Fruit fly (Drosophila melanogaster) whole organism, embryonic: ENCODE results near the gene CG11828.

Experiments
- CG10431 ChIP-seq: fragments of 200-800 bp; sonication (Bioruptor generic); optimal IDR thresholded peaks from 3 replicates; lab custom pipeline; 2018; ENCODE audit warnings: missing biosample characterization, mild to moderate bottlenecking, missing genetic modification characterization
- CG10654 ChIP-seq: fragments of 200-800 bp; sonication (Bioruptor generic); optimal IDR thresholded peaks from 2 replicates; lab custom pipeline; 2016; ENCODE audit warnings: missing biosample characterization, missing genetic modification characterization
- CG10959 ChIP-seq: fragments of 200-800 bp; sonication (Bioruptor generic); IDR thresholded peaks from 2 replicates; pipeline ENCODE4 v1.3.6; 2022; ENCODE audit warnings: missing biosample characterization, missing genetic modification characterization
- CG15601 ChIP-seq: fragments of 200-800 bp; sonication (Bioruptor generic); optimal IDR thresholded peaks from 3 replicates; lab custom pipeline; 2019; ENCODE audit warnings: missing biosample characterization, mild to moderate bottlenecking, missing genetic modification characterization, moderate library complexity
- CG17328 ChIP-seq: fragments of 200-800 bp; sonication (Bioruptor generic); IDR thresholded peaks from 2 replicates; pipeline ENCODE4 v1.3.6; 2022; ENCODE audit warnings: missing biosample characterization, missing genetic modification characterization
- CG17361 ChIP-seq: fragments of 200-800 bp; sonication (Bioruptor generic); IDR thresholded peaks from 3 replicates; pipeline ENCODE4 v1.3.6; 2022; ENCODE audit warnings: missing biosample characterization, missing genetic modification characterization
- CG2116 ChIP-seq: fragments of 200-800 bp; sonication (Bioruptor generic); optimal IDR thresholded peaks from 3 replicates; lab custom pipeline; 2018; ENCODE audit warnings: missing biosample characterization, mild to moderate bottlenecking, missing genetic modification characterization
- CG2875 ChIP-seq: fragments of 200-800 bp; sonication (Bioruptor generic); optimal IDR thresholded peaks from 2 replicates; lab custom pipeline; 2017; ENCODE audit warnings: missing biosample characterization, mild to moderate bottlenecking, missing genetic modification characterization, missing genetic modification reagents
- CG30020 ChIP-seq: fragments of 200-800 bp; optimal IDR thresholded peaks from 2 replicates; lab custom pipeline; 2019; ENCODE audit warnings: missing biosample characterization, mild to moderate bottlenecking, missing genetic modification characterization, moderate library complexity
- CG3726 ChIP-seq: fragments of 200-800 bp; sonication (Bioruptor generic); IDR thresholded peaks from 3 replicates; pipeline ENCODE4, ENCODE4 v1.3.6; 2022; ENCODE audit warnings: missing biosample characterization, missing genetic modification characterization
- CG3995 ChIP-seq: fragments of 200-800 bp; sonication (Bioruptor generic); optimal IDR thresholded peaks from 3 replicates; lab custom pipeline; 2016; ENCODE audit warnings: missing biosample characterization, missing genetic modification characterization
- CG4282 ChIP-seq: fragments of 200-800 bp; sonication (Bioruptor generic); optimal IDR thresholded peaks from 2 replicates; lab custom pipeline; 2016; ENCODE audit warnings: missing biosample characterization, missing genetic modification characterization
- CG4617 ChIP-seq: fragments of 200-800 bp; sonication (Bioruptor generic); optimal IDR thresholded peaks from 3 replicates; lab custom pipeline; 2016; ENCODE audit warnings: missing biosample characterization, missing genetic modification characterization, borderline replicate concordance
- CG4854 ChIP-seq: fragments of 200-800 bp; sonication (Bioruptor generic); optimal IDR thresholded peaks from 2 replicates; lab custom pipeline; 2016; ENCODE audit warnings: missing biosample characterization, missing genetic modification characterization, inconsistent platforms
- CG7786 ChIP-seq: fragments of 200-800 bp; sonication (Bioruptor generic); optimal IDR thresholded peaks from 2 replicates; lab custom pipeline; 2016; ENCODE audit warnings: missing biosample characterization, missing genetic modification characterization
- CG7928 ChIP-seq: fragments of 200-800 bp; sonication (Bioruptor generic); optimal IDR thresholded peaks from 2 replicates; lab custom pipeline; 2017; ENCODE audit warnings: missing biosample characterization, mild to moderate bottlenecking, missing genetic modification characterization
- CrebB ChIP-seq: fragments of 200-800 bp; sonication (Bioruptor generic); optimal IDR thresholded peaks from 3 replicates; lab custom pipeline; 2018; ENCODE audit warnings: missing biosample characterization, mild to moderate bottlenecking, missing genetic modification characterization
- Deaf1 ChIP-seq: fragments of 200-800 bp; optimal IDR thresholded peaks from 3 replicates; lab custom pipeline; 2019; ENCODE audit warnings: missing biosample characterization, mild to moderate bottlenecking, missing genetic modification characterization, moderate library complexity
- Eip74EF ChIP-seq, 2 experiments: fragments of 200-800 bp in 1 of 2; fragments of >200 bp in 1 of 2; sonication (Bioruptor generic) in 1 of 2; optimal IDR thresholded peaks; 2 replicates each; lab custom pipeline; 2017 to 2019; ENCODE audit warnings: missing biosample characterization in 2 of 2, missing genetic modification characterization in 2 of 2, mild to moderate bottlenecking in 1 of 2, moderate library complexity in 1 of 2
- Gsc ChIP-seq: fragments of 200-800 bp; sonication (Bioruptor generic); IDR thresholded peaks from 2 replicates; pipeline ENCODE4 v1.3.6; 2022; ENCODE audit warnings: missing biosample characterization, missing genetic modification characterization
- H2.0 ChIP-seq: fragments of 200-800 bp; sonication (Bioruptor generic); IDR thresholded peaks from 2 replicates; pipeline ENCODE4 v1.3.6; 2022; ENCODE audit warnings: missing biosample characterization, missing genetic modification characterization
- HmgD ChIP-seq: fragments of 200-800 bp; sonication (Bioruptor generic); optimal IDR thresholded peaks from 3 replicates; lab custom pipeline; 2016; ENCODE audit warnings: missing biosample characterization, missing genetic modification characterization
- Hmr ChIP-seq: fragments of 200-800 bp; sonication (Bioruptor generic); optimal IDR thresholded peaks from 3 replicates; lab custom pipeline; 2017; ENCODE audit warnings: mild to moderate bottlenecking, missing biosample characterization, missing genetic modification reagents, missing genetic modification characterization
- Hsf ChIP-seq: fragments of 200-800 bp; sonication (Bioruptor generic); optimal IDR thresholded peaks from 3 replicates; lab custom pipeline; 2016; ENCODE audit warnings: missing biosample characterization, missing genetic modification characterization
- Lim3 ChIP-seq: fragments of 200-800 bp; sonication (Bioruptor generic); IDR thresholded peaks from 2 replicates; pipeline ENCODE4 v1.3.6; 2022; ENCODE audit warnings: missing biosample characterization, missing genetic modification characterization
- Ptx1 ChIP-seq: fragments of 200-800 bp; sonication (Bioruptor generic); IDR thresholded peaks from 2 replicates; pipeline ENCODE4 v1.3.6; 2022; ENCODE audit warnings: missing biosample characterization, missing genetic modification characterization
- Sry-δ ChIP-seq: fragments of 200-800 bp; sonication (Bioruptor generic); optimal IDR thresholded peaks from 2 replicates; lab custom pipeline; 2016; ENCODE audit warnings: missing biosample characterization, missing genetic modification characterization
- YL-1 ChIP-seq: fragments of 200-800 bp; sonication (Bioruptor generic); optimal IDR thresholded peaks from 3 replicates; lab custom pipeline; 2017; ENCODE audit warnings: missing biosample characterization, mild to moderate bottlenecking, missing genetic modification characterization
- az2 ChIP-seq: fragments of 200-800 bp; sonication (Bioruptor generic); optimal IDR thresholded peaks from 3 replicates; lab custom pipeline; 2016; ENCODE audit warnings: missing biosample characterization, missing genetic modification characterization
- br ChIP-seq: fragments of >200 bp; optimal IDR thresholded peaks from 2 replicates; lab custom pipeline; 2017
- cato ChIP-seq: fragments of 200-800 bp; sonication (Bioruptor generic); optimal IDR thresholded peaks from 2 replicates; lab custom pipeline; 2016; ENCODE audit warnings: missing biosample characterization, missing genetic modification characterization, borderline replicate concordance
- chif ChIP-seq, 2 experiments: fragments of 200-800 bp; sonication (Bioruptor generic); optimal IDR thresholded peaks; 3 replicates each; lab custom pipeline; 2016; ENCODE audit warnings: missing biosample characterization in 2 of 2, missing genetic modification characterization in 2 of 2
- dati ChIP-seq: fragments of 200-800 bp; sonication (Bioruptor generic); IDR thresholded peaks from 2 replicates; pipeline ENCODE4 v1.3.6; 2022; ENCODE audit warnings: missing biosample characterization, missing genetic modification characterization
- en ChIP-seq: fragments of 200-800 bp; sonication (Bioruptor generic); optimal IDR thresholded peaks from 2 replicates; lab custom pipeline; 2016; ENCODE audit warnings: missing biosample characterization, missing genetic modification characterization
- fd102C ChIP-seq: fragments of 200-800 bp; sonication (Bioruptor generic); optimal IDR thresholded peaks from 2 replicates; lab custom pipeline; 2018; ENCODE audit warnings: missing biosample characterization, mild to moderate bottlenecking, missing genetic modification characterization, moderate library complexity
- gcm2 ChIP-seq: fragments of 200-800 bp; sonication (Bioruptor generic); optimal IDR thresholded peaks from 2 replicates; lab custom pipeline; 2016; ENCODE audit warnings: missing biosample characterization, missing genetic modification characterization
- gfzf ChIP-seq: fragments of 200-800 bp; sonication (Bioruptor generic); optimal IDR thresholded peaks from 2 replicates; lab custom pipeline; 2016; ENCODE audit warnings: missing biosample characterization, mild to moderate bottlenecking, missing genetic modification characterization, moderate library complexity
- ind ChIP-seq: fragments of 200-800 bp; sonication (Bioruptor generic); optimal IDR thresholded peaks from 3 replicates; lab custom pipeline; 2016; ENCODE audit warnings: missing biosample characterization, missing genetic modification characterization
- jumu ChIP-seq: fragments of 200-800 bp; sonication (Bioruptor generic); optimal IDR thresholded peaks from 3 replicates; lab custom pipeline; 2016; ENCODE audit warnings: missing biosample characterization, missing genetic modification characterization
- ken ChIP-seq: fragments of 200-800 bp; sonication (Bioruptor generic); IDR thresholded peaks from 3 replicates; pipeline ENCODE4 v1.3.6; 2022; ENCODE audit warnings: missing biosample characterization, missing genetic modification characterization
- lab ChIP-seq: fragments of 200-800 bp; sonication (Bioruptor generic); optimal IDR thresholded peaks from 3 replicates; lab custom pipeline; 2017; ENCODE audit warnings: missing biosample characterization, missing genetic modification characterization, mild to moderate bottlenecking, moderate library complexity, missing genetic modification reagents
- lbe ChIP-seq: fragments of 200-800 bp; sonication (Bioruptor generic); optimal IDR thresholded peaks from 2 replicates; lab custom pipeline; 2016; ENCODE audit warnings: missing biosample characterization, mild to moderate bottlenecking, missing genetic modification characterization
- maf-S ChIP-seq: fragments of 200-800 bp; sonication (Bioruptor generic); optimal IDR thresholded peaks from 2 replicates; lab custom pipeline; 2016; ENCODE audit warnings: missing biosample characterization, missing genetic modification characterization
- oc ChIP-seq: fragments of 200-800 bp; sonication (Bioruptor generic); optimal IDR thresholded peaks from 2 replicates; lab custom pipeline; 2018; ENCODE audit warnings: missing biosample characterization, mild to moderate bottlenecking, missing genetic modification characterization, moderate library complexity
- pita ChIP-seq: fragments of 200-800 bp; sonication (Bioruptor generic); optimal IDR thresholded peaks from 2 replicates; lab custom pipeline; 2017; ENCODE audit warnings: missing biosample characterization, mild to moderate bottlenecking, missing genetic modification characterization
- sisA ChIP-seq: fragments of 200-800 bp; sonication (Bioruptor generic); IDR thresholded peaks from 2 replicates; pipeline ENCODE4 v1.3.6; 2022; ENCODE audit warnings: missing biosample characterization, missing genetic modification characterization
- ttk ChIP-seq: fragments of 200-800 bp; sonication (Bioruptor generic); IDR thresholded peaks from 2 replicates; pipeline ENCODE4 v2.1.2; 2022; ENCODE audit warnings: missing biosample characterization, missing genetic modification characterization
- unc-4 ChIP-seq: fragments of 200-800 bp; sonication (Bioruptor generic); IDR thresholded peaks from 2 replicates; pipeline ENCODE4 v1.3.6; 2022; ENCODE audit warnings: missing biosample characterization, missing genetic modification characterization; ENCODE audit not compliant: partially characterized antibody
- usp ChIP-seq: fragments of >200 bp; optimal IDR thresholded peaks from 2 replicates; lab custom pipeline; 2017; ENCODE audit warnings: missing biosample characterization, missing genetic modification characterization

The CG11828 gene

dm6 chr3R:28887559-28888432 lies 35.0 kb upstream of the CG11828 start, which contains the start of the genes CG33203 and Doa (continued):
- TF ChIP-seq CG10654 (GFP tag; lab: Kevin White, UChicago), result peak; percentile 31
- 0 out of 3 replicates have a peak, but pooled peaks have one; percentile 10 for TF ChIP-seq ken (GFP tag; lab: Robert Waterston, UW)
- TF ChIP-seq CG2875 (GFP tag; lab: Kevin White, UChicago), result no peak
- TF ChIP-seq Hsf (GFP tag; lab: Kevin White, UChicago), result peak; percentile 62
- TF ChIP-seq Deaf1 (tag; lab: Kevin White, UChicago), result peak; percentile 27
- TF ChIP-seq fd102C (GFP tag; lab: Kevin White, UChicago), result no peak
- peak; percentile 3 for TF ChIP-seq az2 (GFP tag; lab: Kevin White, UChicago)
- no peak for TF ChIP-seq cato (GFP tag; lab: Kevin White, UChicago)
- TF ChIP-seq CG17361 (GFP tag; lab: Robert Waterston, UW), result no peak
- peak; percentile 29 for TF ChIP-seq gfzf (GFP tag; lab: Kevin White, UChicago)
- peak; percentile 46 for TF ChIP-seq HmgD (GFP tag; lab: Kevin White, UChicago)
- 0 out of 3 replicates have a peak, but pooled peaks have one; percentile 37 for TF ChIP-seq CG3726 (GFP tag; lab: Robert Waterston, UW)
- peak; percentile 87 for TF ChIP-seq unc-4
- TF ChIP-seq CG7928, result peak; percentile 86
- TF ChIP-seq CG10959 (GFP tag; lab: Robert Waterston, UW), result no peak
- TF ChIP-seq CG4617 (GFP tag; lab: Kevin White, UChicago), result no peak
- TF ChIP-seq Lim3, result no peak
- TF ChIP-seq en, result peak; percentile 28
- TF ChIP-seq CG30020 (tag; lab: Kevin White, UChicago), result peak; percentile 5
- no peak for TF ChIP-seq CG17328 (GFP tag; lab: Robert Waterston, UW)
- no peak for TF ChIP-seq br (lab: Kevin White, UChicago)
- peak; percentile 98 for TF ChIP-seq Sry-δ (GFP tag; lab: Kevin White, UChicago)
- TF ChIP-seq CG4282 (GFP tag; lab: Kevin White, UChicago), result peak; percentile 76
- TF ChIP-seq CG15601 (tag; lab: Kevin White, UChicago), result peak; percentile 46
- peak; percentile 49 for TF ChIP-seq CG7786 (GFP tag; lab: Kevin White, UChicago)
- no peak for TF ChIP-seq CG4854 (GFP tag; lab: Kevin White, UChicago)
- TF ChIP-seq oc, result peak; percentile 32
- peak; percentile 33; the same call in 1 of the 2 replicates for TF ChIP-seq H2.0 (GFP tag; lab: Robert Waterston, UW)
- peak; percentile 27 for TF ChIP-seq CG3995 (GFP tag; lab: Kevin White, UChicago)
- TF ChIP-seq Ptx1 (GFP tag; lab: Robert Waterston, UW), result peak; percentile 54
- no peak for TF ChIP-seq Eip74EF (GFP tag; optimal IDR thresholded peaks at IDR 0.05; lab: Kevin White, UChicago)
- no peak for TF ChIP-seq pita (GFP tag; lab: Kevin White, UChicago)
- peak; percentile 29 for TF ChIP-seq lbe
- peak; percentile 72 for TF ChIP-seq jumu (GFP tag; lab: Kevin White, UChicago)
- peak; percentile 100 for TF ChIP-seq CG2116 (GFP tag; lab: Kevin White, UChicago)
- no peak for TF ChIP-seq ttk (GFP tag; lab: Robert Waterston, UW)
- TF ChIP-seq YL-1 (GFP tag; lab: Kevin White, UChicago), result no peak
- TF ChIP-seq ind (GFP tag; lab: Kevin White, UChicago), result peak; percentile 33
- TF ChIP-seq gcm2, result peak; percentile 17
- no peak for TF ChIP-seq usp (GFP tag; lab: Kevin White, UChicago)
- TF ChIP-seq CrebB (tag; lab: Kevin White, UChicago), result peak; percentile 15
- peak; percentile 10 for TF ChIP-seq maf-S (GFP tag; lab: Kevin White, UChicago)
- peak; percentile 26; the same call in 1 of the 2 replicates for TF ChIP-seq sisA (GFP tag; lab: Robert Waterston, UW)
- TF ChIP-seq Hmr, result peak; percentile 66
- no peak for TF ChIP-seq dati (GFP tag; lab: Robert Waterston, UW)
- TF ChIP-seq Gsc (GFP tag; lab: Robert Waterston, UW), result no peak
- TF ChIP-seq chif (GFP tag; optimal IDR thresholded peaks at IDR 0.05; lab: Kevin White, UChicago), result peak in 1 of 2 experiments; percentile 53
- TF ChIP-seq CG10431 (GFP tag; lab: Kevin White, UChicago), result no peak
- TF ChIP-seq lab (GFP tag; lab: Kevin White, UChicago), result no peak
